Worm (Caenorhabditis elegans) whole organism, late embryonic: ENCODE data around the gene F43C11.12.

Experiments
- C38D4.7 ChIP-seq: fragments of 200-800 bp; sonication (Bioruptor generic); optimal IDR thresholded peaks from 2 replicates; lab custom pipeline; 2018; ENCODE audit warnings: mild to moderate bottlenecking, missing genetic modification characterization, moderate library complexity, missing compliant biosample characterization
- F13H6.1 ChIP-seq: sonication (generic microtip); optimal IDR thresholded peaks from 2 replicates; lab custom pipeline; 2016; ENCODE audit warnings: missing genetic modification characterization, missing compliant biosample characterization
- K02D7.2 ChIP-seq: sonication (generic microtip); optimal IDR thresholded peaks from 2 replicates; lab custom pipeline; 2017; ENCODE audit warnings: mild to moderate bottlenecking, missing genetic modification characterization, missing compliant biosample characterization
- K09A11.1 ChIP-seq: sonication (generic microtip); optimal IDR thresholded peaks from 2 replicates; lab custom pipeline; 2017; ENCODE audit warnings: antibody characterized with exemption, mild to moderate bottlenecking, missing genetic modification characterization, missing compliant biosample characterization; ENCODE audit not compliant: insufficient read depth
- ahr-1 ChIP-seq: sonication (generic microtip); optimal IDR thresholded peaks from 2 replicates; lab custom pipeline; 2016; ENCODE audit warnings: missing genetic modification characterization, missing compliant biosample characterization
- ceh-18 ChIP-seq: sonication (generic microtip); optimal IDR thresholded peaks from 2 replicates; lab custom pipeline; 2016; ENCODE audit warnings: missing genetic modification characterization, missing compliant biosample characterization
- ceh-19 ChIP-seq: fragments of 200-800 bp; sonication (Bioruptor generic); optimal IDR thresholded peaks from 2 replicates; lab custom pipeline; 2018; ENCODE audit warnings: mild to moderate bottlenecking, missing genetic modification characterization, missing compliant biosample characterization
- ceh-2 ChIP-seq: sonication (generic microtip); optimal IDR thresholded peaks from 2 replicates; lab custom pipeline; 2016; ENCODE audit warnings: missing genotype, missing genetic modification characterization, missing compliant biosample characterization
- ceh-24 ChIP-seq: sonication (generic microtip); optimal IDR thresholded peaks from 2 replicates; lab custom pipeline; 2016; ENCODE audit warnings: mild to moderate bottlenecking, missing genetic modification characterization, missing compliant biosample characterization
- ceh-34 ChIP-seq: sonication (generic microtip); optimal IDR thresholded peaks from 2 replicates; lab custom pipeline; 2016; ENCODE audit warnings: mild to moderate bottlenecking, missing genetic modification characterization, missing compliant biosample characterization
- ceh-48 ChIP-seq: sonication (generic microtip); optimal IDR thresholded peaks from 2 replicates; lab custom pipeline; 2016; ENCODE audit warnings: missing genetic modification characterization, inconsistent platforms, missing compliant biosample characterization
- ceh-6 ChIP-seq: fragments of 200-800 bp; sonication (Bioruptor generic); optimal IDR thresholded peaks from 2 replicates; lab custom pipeline; 2018; ENCODE audit warnings: mild to moderate bottlenecking, missing genetic modification characterization, missing compliant biosample characterization
- che-1 ChIP-seq: sonication (generic microtip); optimal IDR thresholded peaks from 2 replicates; lab custom pipeline; 2016; ENCODE audit warnings: mild to moderate bottlenecking, missing genetic modification characterization, missing compliant biosample characterization
- dmd-4 ChIP-seq: sonication (generic microtip); optimal IDR thresholded peaks from 2 replicates; lab custom pipeline; 2016; ENCODE audit warnings: borderline replicate concordance, missing genetic modification characterization, missing compliant biosample characterization
- dve-1 ChIP-seq: sonication (generic microtip); optimal IDR thresholded peaks from 2 replicates; lab custom pipeline; 2017; ENCODE audit warnings: antibody characterized with exemption, mild to moderate bottlenecking, missing genetic modification characterization, missing compliant biosample characterization
- elt-2 ChIP-seq: sonication (generic microtip); optimal IDR thresholded peaks from 2 replicates; lab custom pipeline; 2016; ENCODE audit warnings: missing genetic modification reagents, missing genetic modification characterization, missing compliant biosample characterization
- elt-4 ChIP-seq: sonication (generic microtip); optimal IDR thresholded peaks from 2 replicates; lab custom pipeline; 2016; ENCODE audit warnings: missing genetic modification characterization, missing compliant biosample characterization
- eyg-1 ChIP-seq: sonication (generic microtip); optimal IDR thresholded peaks from 2 replicates; lab custom pipeline; 2016; ENCODE audit warnings: missing genotype, missing genetic modification characterization, missing compliant biosample characterization
- fax-1 ChIP-seq: sonication (generic microtip); optimal IDR thresholded peaks from 2 replicates; lab custom pipeline; 2016; ENCODE audit warnings: missing genotype, missing genetic modification characterization, missing compliant biosample characterization
- hlh-13 ChIP-seq: fragments of 200-800 bp; sonication (Bioruptor generic); optimal IDR thresholded peaks from 2 replicates; lab custom pipeline; 2018; ENCODE audit warnings: mild to moderate bottlenecking, missing genetic modification characterization, missing compliant biosample characterization
- hlh-15 ChIP-seq: sonication (generic microtip); optimal IDR thresholded peaks from 2 replicates; lab custom pipeline; 2016; ENCODE audit warnings: missing genetic modification characterization, missing compliant biosample characterization
- hlh-30 ChIP-seq: sonication (generic microtip); optimal IDR thresholded peaks from 2 replicates; lab custom pipeline; 2017; ENCODE audit warnings: antibody characterized with exemption, missing genetic modification characterization, missing compliant biosample characterization; ENCODE audit not compliant: insufficient read depth
- hlh-6 ChIP-seq: sonication (generic microtip); optimal IDR thresholded peaks from 2 replicates; lab custom pipeline; 2016; ENCODE audit warnings: missing genotype, missing genetic modification characterization, missing compliant biosample characterization
- hlh-8 ChIP-seq: sonication (generic microtip); optimal IDR thresholded peaks from 2 replicates; lab custom pipeline; 2016; ENCODE audit warnings: missing genotype, missing genetic modification characterization, missing compliant biosample characterization
- lim-6 ChIP-seq: sonication (generic microtip); optimal IDR thresholded peaks from 2 replicates; lab custom pipeline; 2016; ENCODE audit warnings: missing genetic modification characterization, missing compliant biosample characterization
- lin-11 ChIP-seq: fragments of 200-800 bp; sonication (Bioruptor generic); optimal IDR thresholded peaks from 2 replicates; lab custom pipeline; 2018; ENCODE audit warnings: mild to moderate bottlenecking, missing genetic modification characterization, missing compliant biosample characterization
- nfya-1 ChIP-seq: sonication (generic microtip); optimal IDR thresholded peaks from 2 replicates; lab custom pipeline; 2017; ENCODE audit warnings: missing genetic modification characterization, mild to moderate bottlenecking, missing compliant biosample characterization, antibody characterized with exemption, moderate library complexity
- nhr-11 ChIP-seq: fragments of 150-350 bp; optimal IDR thresholded peaks from 2 replicates; lab custom pipeline; 2014; ENCODE audit warnings: missing biosample characterization, missing genetic modification characterization
- npax-4 ChIP-seq: sonication (generic microtip); optimal IDR thresholded peaks from 2 replicates; lab custom pipeline; 2016; ENCODE audit warnings: missing genetic modification characterization, missing compliant biosample characterization
- pag-3 ChIP-seq: sonication (generic microtip); optimal IDR thresholded peaks from 2 replicates; lab custom pipeline; 2016; ENCODE audit warnings: missing compliant biosample characterization, missing genetic modification characterization, borderline replicate concordance
- pat-9 ChIP-seq: fragments of 200-800 bp; sonication (Bioruptor generic); optimal IDR thresholded peaks from 2 replicates; lab custom pipeline; 2018; ENCODE audit warnings: mild to moderate bottlenecking, missing genetic modification characterization, moderate library complexity, missing compliant biosample characterization
- pha-2 ChIP-seq: sonication (generic microtip); optimal IDR thresholded peaks from 2 replicates; lab custom pipeline; 2017; ENCODE audit warnings: mild to moderate bottlenecking, missing genetic modification characterization, missing compliant biosample characterization
- sdc-2 ChIP-seq: sonication (generic microtip); optimal IDR thresholded peaks from 2 replicates; lab custom pipeline; 2016; ENCODE audit warnings: missing genotype, missing genetic modification characterization, missing compliant biosample characterization
- sox-2 ChIP-seq: fragments of 200-800 bp; sonication (Bioruptor generic); IDR thresholded peaks from 2 replicates; pipeline ENCODE4 v1.3.6; 2022; ENCODE audit warnings: missing genetic modification reagents, missing genetic modification characterization, missing compliant biosample characterization
- sox-4 ChIP-seq: sonication (generic microtip); optimal IDR thresholded peaks from 2 replicates; lab custom pipeline; 2017; ENCODE audit warnings: mild to moderate bottlenecking, missing genetic modification characterization, inconsistent platforms, missing compliant biosample characterization
- syd-9 ChIP-seq: sonication (generic microtip); optimal IDR thresholded peaks from 2 replicates; lab custom pipeline; 2016; ENCODE audit warnings: mild to moderate bottlenecking, missing genetic modification characterization, moderate library complexity, missing compliant biosample characterization
- tbx-7 ChIP-seq: sonication (generic microtip); optimal IDR thresholded peaks from 2 replicates; lab custom pipeline; 2016; ENCODE audit warnings: missing genotype, missing genetic modification characterization, missing compliant biosample characterization
- unc-3 ChIP-seq, 2 experiments: fragments of 200-800 bp in 1 of 2; sonication (Bioruptor generic) in 1 of 2; sonication (generic microtip) in 1 of 2; conservative IDR thresholded peaks in 1 of 2; optimal IDR thresholded peaks in 1 of 2; 2 replicates each; pipeline versions ENCODE4 v1.3.6 to Lab custom; 2016 to 2022; ENCODE audit warnings: missing compliant biosample characterization in 2 of 2, missing genetic modification characterization in 2 of 2, missing genetic modification reagents in 1 of 2
- unc-42 ChIP-seq: sonication (generic microtip); optimal IDR thresholded peaks from 2 replicates; lab custom pipeline; 2016; ENCODE audit warnings: missing genotype, missing genetic modification characterization, missing compliant biosample characterization
- unc-86 ChIP-seq: sonication (generic microtip); optimal IDR thresholded peaks from 2 replicates; lab custom pipeline; 2016; ENCODE audit warnings: missing genetic modification characterization, missing compliant biosample characterization

Gene F43C11.12

ce11 chrII:2390884-2391283 is 24.4 kb upstream of the F43C11.12 start, which contains the start of gene F16G10.10:
Gene F16G10.10, minus strand, starts transcription at chrII:2390984.
- TF ChIP-seq pha-2 (tag; lab: Kevin White, UChicago) (no peak), pat-9 (tag; lab: Kevin White, UChicago) (no peak), dve-1 (tag; lab: Kevin White, UChicago) (no peak), fax-1 (tag; lab: Kevin White, UChicago) (no peak), ceh-2 (tag; lab: Kevin White, UChicago) (no peak), unc-42 (tag; lab: Kevin White, UChicago) (no peak), ceh-48 (no peak), che-1 (tag; lab: Kevin White, UChicago) (no peak), K02D7.2 (tag; lab: Kevin White, UChicago) (no peak), npax-4 (no peak), unc-86 (tag; lab: Kevin White, UChicago) (no peak), sdc-2 (tag; lab: Kevin White, UChicago) (no peak), F13H6.1 (tag; lab: Kevin White, UChicago) (no peak), K09A11.1 (no peak), sox-2 (GFP tag; lab: Robert Waterston, UW) (no peak), C38D4.7 (GFP tag; lab: Kevin White, UChicago) (no peak), hlh-8 (tag; lab: Kevin White, UChicago) (no peak)

- TF ChIP-seq ceh-6 (GFP tag; lab: Kevin White, UChicago) (no peak), F13H6.1 (tag; lab: Kevin White, UChicago) (no peak), tbx-7 (no peak), dmd-4 (no peak), ceh-24 (no peak), hlh-8 (tag; lab: Kevin White, UChicago) (no peak), syd-9 (tag; lab: Kevin White, UChicago) (no peak), ceh-18 (tag; lab: Kevin White, UChicago) (no peak), elt-2 (tag; lab: Kevin White, UChicago) (no peak), unc-86 (tag; lab: Kevin White, UChicago) (no peak), nhr-11 (tag; lab: Kevin White, UChicago) (no peak), lin-11 (no peak), lim-6 (tag; lab: Kevin White, UChicago) (no peak), ceh-19 (no peak)
These were observed 19.0 kb upstream of the F43C11.12 start, which contains the start of gene F16G10.9 for ce11 chrII:2385495-2385894. Gene F16G10.9, minus strand, starts transcription at chrII:2385595.

ce11 chrII:2383334-2383733 is 16.8 kb upstream of the F43C11.12 start, which contains the start of gene F16G10.8:
Gene F16G10.8, minus strand, starts transcription at chrII:2383434.
- TF ChIP-seq hlh-30 (tag; lab: Kevin White, UChicago) (no peak), elt-4 (tag; lab: Kevin White, UChicago) (no peak), hlh-15 (no peak), eyg-1 (tag; lab: Kevin White, UChicago) (no peak), ceh-34 (no peak), sdc-2 (tag; lab: Kevin White, UChicago) (no peak), C38D4.7 (GFP tag; lab: Kevin White, UChicago) (no peak), nhr-11 (tag; lab: Kevin White, UChicago) (no peak), sox-4 (tag; lab: Kevin White, UChicago) (no peak), ahr-1 (tag; lab: Kevin White, UChicago) (no peak)

ce11 chrII:2380174-2380573 is 13.7 kb upstream of the F43C11.12 start, which contains the start of gene F16G10.7:
Gene F16G10.7, minus strand, starts transcription at chrII:2380274.
- TF ChIP-seq nfya-1 (tag; lab: Kevin White, UChicago) (peak; percentile 6), C38D4.7 (GFP tag; lab: Kevin White, UChicago) (no peak), unc-3 (GFP tag; conservative IDR thresholded peaks at IDR 0.05; lab: Robert Waterston, UW) (no peak), unc-3 (tag; optimal IDR thresholded peaks at IDR 0.05; lab: Kevin White, UChicago) (no peak), pag-3 (no peak), hlh-13 (no peak), hlh-6 (tag; lab: Kevin White, UChicago) (no peak)
